Worm (Caenorhabditis elegans) whole organism, mixed stage, embryonic: ENCODE data around the gene nhr-63.

ENCODE experiments used
- blmp-1 ChIP-seq: fragments of 150-350 bp; optimal IDR thresholded peaks from 2 replicates; lab custom pipeline; 2014; ENCODE audit warnings: missing biosample characterization, missing genetic modification characterization
- ceh-83 ChIP-seq: fragments of 200-800 bp; sonication (Bioruptor generic); optimal IDR thresholded peaks from 2 replicates; lab custom pipeline; 2018; ENCODE audit warnings: mild to moderate bottlenecking, missing genetic modification characterization, missing compliant biosample characterization
- ces-1 ChIP-seq: fragments of 150-350 bp; optimal IDR thresholded peaks from 2 replicates; lab custom pipeline; 2014; ENCODE audit warnings: missing biosample characterization, missing genetic modification reagents, missing genetic modification characterization
- cnd-1 ChIP-seq: fragments of 200-800 bp; sonication (Bioruptor generic); optimal IDR thresholded peaks from 2 replicates; lab custom pipeline; 2018; ENCODE audit warnings: mild to moderate bottlenecking, missing genetic modification characterization, missing compliant biosample characterization
- elt-3 ChIP-seq: fragments of 150-350 bp; optimal IDR thresholded peaks from 2 replicates; lab custom pipeline; 2014; ENCODE audit warnings: missing biosample characterization, missing genetic modification characterization
- ham-2 ChIP-seq: fragments of 200-800 bp; sonication (Bioruptor generic); optimal IDR thresholded peaks from 2 replicates; lab custom pipeline; 2018; ENCODE audit warnings: mild to moderate bottlenecking, missing genetic modification characterization, missing compliant biosample characterization
- hlh-1 ChIP-seq: fragments of 150-350 bp; optimal IDR thresholded peaks from 2 replicates; lab custom pipeline; 2014; ENCODE audit warnings: missing biosample characterization, missing genetic modification reagents, missing genetic modification characterization
- lsy-2 ChIP-seq: fragments of 150-350 bp; optimal IDR thresholded peaks from 2 replicates; lab custom pipeline; 2014; ENCODE audit warnings: missing biosample characterization, missing genetic modification characterization
- mab-5 ChIP-seq: fragments of 150-350 bp; optimal IDR thresholded peaks from 2 replicates; lab custom pipeline; 2014; ENCODE audit warnings: missing biosample characterization, missing genetic modification characterization
- mep-1 ChIP-seq: fragments of 150-350 bp; optimal IDR thresholded peaks from 2 replicates; lab custom pipeline; 2017; ENCODE audit warnings: missing biosample characterization, missing genetic modification reagents, missing genetic modification characterization, inconsistent platforms
- nhr-76 ChIP-seq: sonication (generic microtip); optimal IDR thresholded peaks from 2 replicates; lab custom pipeline; 2017; ENCODE audit warnings: missing biosample characterization, missing genetic modification characterization
- snpc-4 ChIP-seq: fragments of 150-350 bp; optimal IDR thresholded peaks from 2 replicates; lab custom pipeline; 2014; ENCODE audit warnings: missing biosample characterization, missing genetic modification characterization
- unc-39 ChIP-seq: fragments of 150-350 bp; optimal IDR thresholded peaks from 2 replicates; lab custom pipeline; 2014; ENCODE audit warnings: missing biosample characterization, missing genetic modification characterization
- unc-62 ChIP-seq: fragments of 150-350 bp; optimal IDR thresholded peaks from 2 replicates; lab custom pipeline; 2014; ENCODE audit warnings: missing biosample characterization, missing genetic modification reagents, missing genetic modification characterization

ce11 chrV:16036166-16036565, 33.8 kb downstream of the nhr-63 start, which contains the start of gene T10C6.10:
- TF ChIP-seq lsy-2 (tag; lab: Kevin White, UChicago) (no peak), unc-62 (GFP tag; lab: Kevin White, UChicago) (no peak), hlh-1 (tag; lab: Kevin White, UChicago) (no peak), ces-1 (GFP tag; lab: Kevin White, UChicago) (no peak), ham-2 (GFP tag; lab: Kevin White, UChicago) (no peak), blmp-1 (tag; lab: Kevin White, UChicago) (no peak), elt-3 (tag; lab: Kevin White, UChicago) (no peak), mab-5 (tag; lab: Kevin White, UChicago) (no peak), unc-39 (no peak), ceh-83 (GFP tag; lab: Kevin White, UChicago) (no peak), cnd-1 (tag; lab: Kevin White, UChicago) (no peak), snpc-4 (tag; lab: Kevin White, UChicago) (no peak), nhr-76 (tag; lab: Kevin White, UChicago) (no peak), mep-1 (tag; lab: Kevin White, UChicago) (no peak)
